Worm (Caenorhabditis elegans) whole organism, late embryonic: Measurements from ENCODE around the gene srxa-7.
A peak's percentile ranks its signal among the peaks of the same experiment; 100 is the strongest.

Experiments used
- F13H6.1 ChIP-seq: sonication (generic microtip); optimal IDR thresholded peaks from 2 replicates; lab custom pipeline; 2016; ENCODE audit warnings: missing genetic modification characterization, missing compliant biosample characterization
- T23F11.4 ChIP-seq: fragments of 200-800 bp; sonication (Bioruptor generic); optimal IDR thresholded peaks from 2 replicates; lab custom pipeline; 2018; ENCODE audit warnings: mild to moderate bottlenecking, missing genetic modification characterization, missing compliant biosample characterization
- Y22D7AL.16 ChIP-seq: sonication (generic microtip); optimal IDR thresholded peaks from 2 replicates; lab custom pipeline; 2016; ENCODE audit warnings: missing genetic modification characterization, missing compliant biosample characterization
- ahr-1 ChIP-seq: sonication (generic microtip); optimal IDR thresholded peaks from 2 replicates; lab custom pipeline; 2016; ENCODE audit warnings: missing genetic modification characterization, missing compliant biosample characterization
- ceh-14 ChIP-seq: sonication (generic microtip); optimal IDR thresholded peaks from 2 replicates; lab custom pipeline; 2016; ENCODE audit warnings: missing genotype, missing genetic modification characterization, missing compliant biosample characterization
- ceh-2 ChIP-seq: sonication (generic microtip); optimal IDR thresholded peaks from 2 replicates; lab custom pipeline; 2016; ENCODE audit warnings: missing genotype, missing genetic modification characterization, missing compliant biosample characterization
- ceh-22 ChIP-seq: sonication (generic microtip); optimal IDR thresholded peaks from 2 replicates; lab custom pipeline; 2017; ENCODE audit warnings: missing biosample characterization, missing genetic modification characterization
- ceh-24 ChIP-seq: sonication (generic microtip); optimal IDR thresholded peaks from 2 replicates; lab custom pipeline; 2016; ENCODE audit warnings: mild to moderate bottlenecking, missing genetic modification characterization, missing compliant biosample characterization
- ceh-31 ChIP-seq: sonication (generic microtip); optimal IDR thresholded peaks from 2 replicates; lab custom pipeline; 2016; ENCODE audit warnings: missing genetic modification characterization, missing compliant biosample characterization
- ceh-34 ChIP-seq: sonication (generic microtip); optimal IDR thresholded peaks from 2 replicates; lab custom pipeline; 2016; ENCODE audit warnings: mild to moderate bottlenecking, missing genetic modification characterization, missing compliant biosample characterization
- ceh-45 ChIP-seq: fragments of 200-800 bp; sonication (Bioruptor generic); IDR thresholded peaks from 2 replicates; pipeline ENCODE4 v1.3.6; 2022; ENCODE audit warnings: missing genetic modification reagents, missing genetic modification characterization, missing compliant biosample characterization
- ceh-48 ChIP-seq: sonication (generic microtip); optimal IDR thresholded peaks from 2 replicates; lab custom pipeline; 2016; ENCODE audit warnings: missing genetic modification characterization, inconsistent platforms, missing compliant biosample characterization
- dmd-4 ChIP-seq: sonication (generic microtip); optimal IDR thresholded peaks from 2 replicates; lab custom pipeline; 2016; ENCODE audit warnings: borderline replicate concordance, missing genetic modification characterization, missing compliant biosample characterization
- dve-1 ChIP-seq: sonication (generic microtip); optimal IDR thresholded peaks from 2 replicates; lab custom pipeline; 2017; ENCODE audit warnings: antibody characterized with exemption, mild to moderate bottlenecking, missing genetic modification characterization, missing compliant biosample characterization
- elt-2 ChIP-seq: sonication (generic microtip); optimal IDR thresholded peaks from 2 replicates; lab custom pipeline; 2016; ENCODE audit warnings: missing genetic modification reagents, missing genetic modification characterization, missing compliant biosample characterization
- ets-4 ChIP-seq: sonication (generic microtip); optimal IDR thresholded peaks from 2 replicates; lab custom pipeline; 2016; ENCODE audit warnings: missing genetic modification characterization, missing compliant biosample characterization
- eyg-1 ChIP-seq: sonication (generic microtip); optimal IDR thresholded peaks from 2 replicates; lab custom pipeline; 2016; ENCODE audit warnings: missing genotype, missing genetic modification characterization, missing compliant biosample characterization
- fax-1 ChIP-seq: sonication (generic microtip); optimal IDR thresholded peaks from 2 replicates; lab custom pipeline; 2016; ENCODE audit warnings: missing genotype, missing genetic modification characterization, missing compliant biosample characterization
- fkh-10 ChIP-seq: fragments of 150-350 bp; optimal IDR thresholded peaks from 2 replicates; lab custom pipeline; 2014; ENCODE audit warnings: missing biosample characterization, missing genetic modification reagents, missing genetic modification characterization
- gmeb-2 ChIP-seq: sonication (generic microtip); optimal IDR thresholded peaks from 2 replicates; lab custom pipeline; 2016; ENCODE audit warnings: missing genetic modification characterization, inconsistent platforms, missing compliant biosample characterization
- hlh-13 ChIP-seq: fragments of 200-800 bp; sonication (Bioruptor generic); optimal IDR thresholded peaks from 2 replicates; lab custom pipeline; 2018; ENCODE audit warnings: mild to moderate bottlenecking, missing genetic modification characterization, missing compliant biosample characterization
- hlh-6 ChIP-seq: sonication (generic microtip); optimal IDR thresholded peaks from 2 replicates; lab custom pipeline; 2016; ENCODE audit warnings: missing genotype, missing genetic modification characterization, missing compliant biosample characterization
- lim-6 ChIP-seq: sonication (generic microtip); optimal IDR thresholded peaks from 2 replicates; lab custom pipeline; 2016; ENCODE audit warnings: missing genetic modification characterization, missing compliant biosample characterization
- madf-2 ChIP-seq: sonication (generic microtip); optimal IDR thresholded peaks from 2 replicates; lab custom pipeline; 2017; ENCODE audit warnings: missing genetic modification characterization, missing compliant biosample characterization
- mec-3 ChIP-seq: sonication (generic microtip); optimal IDR thresholded peaks from 2 replicates; lab custom pipeline; 2016; ENCODE audit warnings: borderline replicate concordance, missing genetic modification characterization, missing compliant biosample characterization
- nfya-1 ChIP-seq: sonication (generic microtip); optimal IDR thresholded peaks from 2 replicates; lab custom pipeline; 2017; ENCODE audit warnings: missing genetic modification characterization, mild to moderate bottlenecking, missing compliant biosample characterization, antibody characterized with exemption, moderate library complexity
- npax-4 ChIP-seq: sonication (generic microtip); optimal IDR thresholded peaks from 2 replicates; lab custom pipeline; 2016; ENCODE audit warnings: missing genetic modification characterization, missing compliant biosample characterization
- pat-9 ChIP-seq: fragments of 200-800 bp; sonication (Bioruptor generic); optimal IDR thresholded peaks from 2 replicates; lab custom pipeline; 2018; ENCODE audit warnings: mild to moderate bottlenecking, missing genetic modification characterization, moderate library complexity, missing compliant biosample characterization
- pha-2 ChIP-seq: sonication (generic microtip); optimal IDR thresholded peaks from 2 replicates; lab custom pipeline; 2017; ENCODE audit warnings: mild to moderate bottlenecking, missing genetic modification characterization, missing compliant biosample characterization
- pha-4 ChIP-seq: fragments of 150-350 bp; optimal IDR thresholded peaks from 2 replicates; lab custom pipeline; 2018; ENCODE audit warnings: missing biosample characterization, missing genetic modification reagents, missing genetic modification characterization
- pqm-1 ChIP-seq: sonication (generic microtip); optimal IDR thresholded peaks from 2 replicates; lab custom pipeline; 2016; ENCODE audit warnings: missing genetic modification characterization, missing compliant biosample characterization
- pros-1 ChIP-seq: fragments of 150-350 bp; optimal IDR thresholded peaks from 2 replicates; lab custom pipeline; 2014; ENCODE audit warnings: missing biosample characterization, missing genetic modification reagents, missing genetic modification characterization
- ref-2 ChIP-seq: sonication (generic microtip); optimal IDR thresholded peaks from 2 replicates; lab custom pipeline; 2016; ENCODE audit warnings: missing genetic modification characterization, missing compliant biosample characterization
- sox-2 ChIP-seq: fragments of 200-800 bp; sonication (Bioruptor generic); IDR thresholded peaks from 2 replicates; pipeline ENCODE4 v1.3.6; 2022; ENCODE audit warnings: missing genetic modification reagents, missing genetic modification characterization, missing compliant biosample characterization
- sox-4 ChIP-seq: sonication (generic microtip); optimal IDR thresholded peaks from 2 replicates; lab custom pipeline; 2017; ENCODE audit warnings: mild to moderate bottlenecking, missing genetic modification characterization, inconsistent platforms, missing compliant biosample characterization
- unc-42 ChIP-seq: sonication (generic microtip); optimal IDR thresholded peaks from 2 replicates; lab custom pipeline; 2016; ENCODE audit warnings: missing genotype, missing genetic modification characterization, missing compliant biosample characterization
- unc-55 ChIP-seq: sonication (generic microtip); optimal IDR thresholded peaks from 2 replicates; lab custom pipeline; 2017; ENCODE audit warnings: missing biosample characterization, missing genetic modification reagents, missing genetic modification characterization
- unc-86 ChIP-seq: sonication (generic microtip); optimal IDR thresholded peaks from 2 replicates; lab custom pipeline; 2016; ENCODE audit warnings: missing genetic modification characterization, missing compliant biosample characterization
- zip-5 ChIP-seq: sonication (generic microtip); optimal IDR thresholded peaks from 2 replicates; lab custom pipeline; 2016; ENCODE audit warnings: missing genetic modification characterization, missing compliant biosample characterization
- ztf-16 ChIP-seq: sonication (generic microtip); optimal IDR thresholded peaks from 2 replicates; lab custom pipeline; 2017; ENCODE audit warnings: missing genetic modification characterization, missing compliant biosample characterization

srxa-7 gene

DNA sequence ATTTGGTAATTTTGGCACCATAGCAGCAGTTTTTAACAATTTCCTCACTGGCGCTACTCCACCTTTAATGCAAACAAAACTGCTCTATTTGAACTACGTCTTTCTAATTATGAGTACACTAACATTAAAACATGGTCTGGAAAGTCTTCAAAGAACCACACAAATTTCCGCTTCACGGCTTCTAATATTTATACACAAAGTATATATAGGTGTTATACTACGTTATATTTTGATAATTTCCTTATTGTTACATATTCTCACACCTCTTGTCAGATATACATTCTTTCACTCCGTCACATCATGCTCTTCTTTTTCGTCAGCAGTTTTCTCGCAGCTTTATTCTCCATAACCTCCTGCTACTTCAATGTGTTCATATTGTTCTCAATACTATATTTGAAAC lies 7.1 kb upstream of the srxa-7 start, which contains the start of gene srbc-82:
Gene srbc-82, plus strand, starts transcription at position 301 of the 400 bp plus-strand sequence.
- no peak for TF ChIP-seq ceh-22
- no peak for TF ChIP-seq pat-9 (tag; lab: Kevin White, UChicago)
- TF ChIP-seq ceh-2: no peak
- TF ChIP-seq unc-42 (tag; lab: Kevin White, UChicago): no peak
- no peak for TF ChIP-seq dmd-4 (tag; lab: Kevin White, UChicago)

DNA sequence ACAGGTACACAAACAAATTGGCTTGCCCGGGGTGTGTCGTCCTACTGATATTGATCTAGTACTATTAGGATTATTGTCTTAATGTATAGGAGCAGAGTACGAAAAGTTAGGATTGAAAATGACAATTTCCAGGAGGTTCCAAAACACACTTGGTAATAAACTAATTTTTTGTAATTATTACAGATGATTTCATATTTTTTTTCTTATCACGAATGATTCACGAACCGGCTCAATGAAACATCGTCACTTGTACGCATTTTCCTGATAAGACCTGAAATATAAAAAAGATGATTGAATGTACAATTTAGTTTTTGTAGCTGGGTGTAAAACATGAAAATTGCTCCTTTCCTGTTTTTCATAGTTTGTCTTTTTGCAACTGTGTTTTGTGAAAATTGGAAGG lies 4.9 kb upstream of the srxa-7 start, which contains the start of the genes C31A11.13 and oac-6:
Gene C31A11.13, minus strand, starts transcription at position 113 of the 400 bp plus-strand sequence.
Gene oac-6, plus strand, starts transcription at position 279 of the 400 bp plus-strand sequence.
- TF ChIP-seq elt-2 (tag; lab: Kevin White, UChicago) (peak; percentile 63), lim-6 (tag; lab: Kevin White, UChicago) (no peak)
- TF ChIP-seq, all 69 proteins: peak for 1

DNA sequence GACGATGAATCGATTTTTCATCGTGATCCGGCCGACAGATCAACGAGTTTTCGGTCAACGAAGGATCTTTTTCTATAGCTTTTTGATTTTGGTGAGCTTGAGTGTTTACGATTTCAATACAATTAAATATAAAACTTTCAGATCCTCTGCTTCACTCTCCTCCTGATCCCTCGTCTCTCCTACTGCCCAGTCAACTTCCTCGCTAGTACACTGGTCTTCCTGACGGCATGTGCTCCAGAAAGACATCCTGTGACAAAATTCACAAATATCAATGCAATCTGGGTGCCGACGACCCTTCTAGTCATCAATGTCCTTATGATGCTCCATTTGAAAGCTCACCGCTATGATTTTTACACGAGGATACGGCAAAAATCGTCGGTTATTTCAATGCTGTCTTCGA lies 990 bp downstream of the srxa-7 start:
- TF ChIP-seq gmeb-2 (tag; lab: Kevin White, UChicago): no peak
- no peak for TF ChIP-seq npax-4 (tag; lab: Kevin White, UChicago)
- no peak for TF ChIP-seq zip-5 (tag; lab: Kevin White, UChicago)
- no peak for TF ChIP-seq unc-86 (tag; lab: Kevin White, UChicago)
- TF ChIP-seq hlh-13: no peak
- TF ChIP-seq F13H6.1 (tag; lab: Kevin White, UChicago): no peak
- no peak for TF ChIP-seq ceh-31 (tag; lab: Kevin White, UChicago)
- no peak for TF ChIP-seq Y22D7AL.16 (tag; lab: Kevin White, UChicago)
- no peak for TF ChIP-seq ztf-16 (tag; lab: Kevin White, UChicago)
- TF ChIP-seq madf-2 (tag; lab: Kevin White, UChicago): no peak
- TF ChIP-seq ref-2 (tag; lab: Kevin White, UChicago): no peak
- TF ChIP-seq sox-2 (GFP tag; lab: Robert Waterston, UW): no peak
- TF ChIP-seq ahr-1: no peak
- no peak for TF ChIP-seq pha-2 (tag; lab: Kevin White, UChicago)
- TF ChIP-seq ceh-24 (tag; lab: Kevin White, UChicago): no peak
- TF ChIP-seq ets-4 (tag; lab: Kevin White, UChicago): no peak
- no peak for TF ChIP-seq dve-1
- TF ChIP-seq fax-1 (tag; lab: Kevin White, UChicago): no peak
- TF ChIP-seq fkh-10 (GFP tag; lab: Kevin White, UChicago): no peak

DNA sequence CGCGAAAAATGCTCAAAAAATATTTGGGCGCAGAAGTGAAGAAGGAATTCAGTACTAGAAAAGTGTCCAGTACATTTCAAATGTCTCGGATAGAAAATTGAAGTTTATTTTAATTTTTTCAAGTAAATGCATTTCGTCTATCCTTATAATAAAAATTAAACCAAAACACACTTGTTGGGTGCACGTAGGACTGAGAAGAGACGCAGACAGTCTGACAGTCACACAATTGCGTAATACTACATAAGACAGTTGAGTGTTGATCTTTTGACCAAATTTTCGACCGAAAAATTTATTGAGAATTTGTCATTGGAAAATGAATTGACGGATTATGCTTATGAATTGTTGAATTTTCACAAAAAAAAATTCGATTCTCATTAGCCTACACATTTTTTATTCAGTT lies 2.2 kb downstream of the srxa-7 start, which contains the start of gene oac-7:
Gene oac-7, plus strand, starts transcription at position 283 of the 400 bp plus-strand sequence.
- TF ChIP-seq hlh-6 (tag; lab: Kevin White, UChicago) (no peak), T23F11.4 (GFP tag; lab: Kevin White, UChicago) (no peak), F13H6.1 (tag; lab: Kevin White, UChicago) (no peak), pqm-1 (no peak), ztf-16 (tag; lab: Kevin White, UChicago) (no peak), ceh-2 (no peak), unc-55 (GFP tag; lab: Kevin White, UChicago) (no peak), mec-3 (tag; lab: Kevin White, UChicago) (no peak), ceh-48 (no peak), ceh-45 (GFP tag; lab: Robert Waterston, UW) (no peak), ceh-34 (no peak), ceh-22 (no peak), ceh-14 (no peak), pha-2 (tag; lab: Kevin White, UChicago) (no peak), pros-1 (tag; lab: Kevin White, UChicago) (no peak), eyg-1 (tag; lab: Kevin White, UChicago) (no peak), pha-4 (no peak), nfya-1 (tag; lab: Kevin White, UChicago) (no peak), ceh-31 (tag; lab: Kevin White, UChicago) (no peak), sox-4 (tag; lab: Kevin White, UChicago) (no peak)
